Fruit fly (Drosophila melanogaster) whole organism, embryonic: ENCODE data around the gene Nup43.

ENCODE experiments used
- Abd-B ChIP-seq: fragments of 200-800 bp; sonication (Bioruptor generic); optimal IDR thresholded peaks from 2 replicates; lab custom pipeline; 2018; ENCODE audit warnings: missing biosample characterization, mild to moderate bottlenecking, missing genetic modification characterization, moderate library complexity
- Antp ChIP-seq: fragments of 200-800 bp; sonication (Bioruptor generic); optimal IDR thresholded peaks from 3 replicates; lab custom pipeline; 2016; ENCODE audit warnings: missing biosample characterization, missing genetic modification characterization
- Awh ChIP-seq: fragments of 200-800 bp; sonication (Bioruptor generic); IDR thresholded peaks from 2 replicates; pipeline ENCODE4, ENCODE4 v1.3.6; 2022; ENCODE audit warnings: missing biosample characterization, missing genetic modification characterization
- BEAF-32 ChIP-seq: fragments of 200-800 bp; sonication (Bioruptor generic); optimal IDR thresholded peaks from 3 replicates; lab custom pipeline; 2017; ENCODE audit warnings: missing biosample characterization, missing genetic modification characterization, mild to moderate bottlenecking, moderate library complexity, missing genetic modification reagents
- CG11247 ChIP-seq: fragments of 200-800 bp; sonication (Bioruptor generic); IDR thresholded peaks from 2 replicates; pipeline ENCODE4 v1.3.6; 2022; ENCODE audit warnings: missing biosample characterization, missing genetic modification characterization
- CG11696 ChIP-seq: fragments of 200-800 bp; sonication (Bioruptor generic); IDR thresholded peaks from 2 replicates; pipeline ENCODE4 v1.3.6; 2022; ENCODE audit warnings: missing biosample characterization, missing genetic modification characterization
- CG12104 ChIP-seq: fragments of 200-800 bp; sonication (Bioruptor generic); optimal IDR thresholded peaks from 3 replicates; lab custom pipeline; 2016; ENCODE audit warnings: missing biosample characterization, missing genetic modification characterization
- CG12942 ChIP-seq: fragments of 200-800 bp; sonication (Bioruptor generic); optimal IDR thresholded peaks from 3 replicates; lab custom pipeline; 2016; ENCODE audit warnings: missing biosample characterization, missing genetic modification characterization
- CG13296 ChIP-seq: fragments of 200-800 bp; sonication (Bioruptor generic); optimal IDR thresholded peaks from 3 replicates; lab custom pipeline; 2018; ENCODE audit warnings: missing biosample characterization, mild to moderate bottlenecking, missing genetic modification characterization
- CG13424 ChIP-seq: fragments of 200-800 bp; sonication (Bioruptor generic); optimal IDR thresholded peaks from 2 replicates; lab custom pipeline; 2019; ENCODE audit warnings: missing biosample characterization, mild to moderate bottlenecking, missing genetic modification characterization, moderate library complexity
- CG15514 ChIP-seq: fragments of 200-800 bp; sonication (Bioruptor generic); optimal IDR thresholded peaks from 3 replicates; lab custom pipeline; 2017; ENCODE audit warnings: missing biosample characterization, missing genetic modification characterization, mild to moderate bottlenecking, moderate library complexity, missing genetic modification reagents
- CG16779 ChIP-seq: fragments of 200-800 bp; sonication (Bioruptor generic); IDR thresholded peaks from 2 replicates; pipeline ENCODE4 v1.3.6; 2022; ENCODE audit warnings: missing biosample characterization, missing genetic modification characterization
- CG17385 ChIP-seq: fragments of 200-800 bp; sonication (Bioruptor generic); optimal IDR thresholded peaks from 3 replicates; lab custom pipeline; 2018; ENCODE audit warnings: missing biosample characterization, mild to moderate bottlenecking, missing genetic modification characterization
- CG31441 ChIP-seq: fragments of 200-800 bp; sonication (Bioruptor generic); IDR thresholded peaks from 2 replicates; pipeline ENCODE4 v1.3.6; 2022; ENCODE audit warnings: missing biosample characterization, missing genetic modification characterization
- CG6683 ChIP-seq: fragments of 200-800 bp; sonication (Bioruptor generic); optimal IDR thresholded peaks from 2 replicates; lab custom pipeline; 2017; ENCODE audit warnings: missing biosample characterization, mild to moderate bottlenecking, missing genetic modification characterization, missing genetic modification reagents
- CG8281 ChIP-seq: fragments of 200-800 bp; sonication (Bioruptor generic); optimal IDR thresholded peaks from 2 replicates; lab custom pipeline; 2018; ENCODE audit warnings: missing biosample characterization, mild to moderate bottlenecking, missing genetic modification characterization, moderate library complexity
- CG8765 ChIP-seq: fragments of 200-800 bp; sonication (Bioruptor generic); IDR thresholded peaks from 2 replicates; pipeline ENCODE4 v1.3.6; 2022; ENCODE audit warnings: missing biosample characterization, missing genetic modification characterization
- CG9609 ChIP-seq: fragments of 200-800 bp; sonication (Bioruptor generic); optimal IDR thresholded peaks from 3 replicates; lab custom pipeline; 2016; ENCODE audit warnings: missing biosample characterization, missing genetic modification characterization
- CG9797 ChIP-seq: fragments of 200-800 bp; sonication (Bioruptor generic); optimal IDR thresholded peaks from 3 replicates; lab custom pipeline; 2018; ENCODE audit warnings: missing biosample characterization, mild to moderate bottlenecking, missing genetic modification characterization
- Drgx ChIP-seq: fragments of 200-800 bp; sonication (Bioruptor generic); IDR thresholded peaks from 2 replicates; pipeline ENCODE4 v1.3.6; 2022; ENCODE audit warnings: missing biosample characterization, missing genetic modification characterization
- E2f1 ChIP-seq: fragments of 200-800 bp; sonication (Bioruptor generic); IDR thresholded peaks from 2 replicates; pipeline ENCODE4 v1.3.6; 2022; ENCODE audit warnings: missing biosample characterization, missing genetic modification characterization
- Lim3 ChIP-seq: fragments of 200-800 bp; sonication (Bioruptor generic); IDR thresholded peaks from 2 replicates; pipeline ENCODE4 v1.3.6; 2022; ENCODE audit warnings: missing biosample characterization, missing genetic modification characterization
- Pdp1 ChIP-seq, 2 experiments: fragments of 200-800 bp; sonication (Bioruptor generic); optimal IDR thresholded peaks; 3 replicates each; lab custom pipeline; 2016; ENCODE audit warnings: missing biosample characterization in 2 of 2, missing genetic modification characterization in 2 of 2, mild to moderate bottlenecking in 1 of 2, moderate library complexity in 1 of 2
- Ssrp ChIP-seq: fragments of 200-800 bp; sonication (Bioruptor generic); optimal IDR thresholded peaks from 2 replicates; lab custom pipeline; 2018; ENCODE audit warnings: missing biosample characterization, mild to moderate bottlenecking, missing genetic modification characterization, moderate library complexity
- Usf ChIP-seq: fragments of 200-800 bp; sonication (Bioruptor generic); optimal IDR thresholded peaks from 2 replicates; lab custom pipeline; 2017; ENCODE audit warnings: missing genotype, missing biosample characterization, missing genetic modification characterization
- Vsx1 ChIP-seq: fragments of 200-800 bp; sonication (Bioruptor generic); optimal IDR thresholded peaks from 2 replicates; lab custom pipeline; 2017; ENCODE audit warnings: missing biosample characterization, mild to moderate bottlenecking, missing genetic modification characterization, missing genetic modification reagents
- ab ChIP-seq: fragments of 200-800 bp; sonication (Bioruptor generic); optimal IDR thresholded peaks from 2 replicates; lab custom pipeline; 2016; ENCODE audit warnings: missing biosample characterization, missing genetic modification characterization
- bab2 ChIP-seq: fragments of 200-800 bp; sonication (Bioruptor generic); optimal IDR thresholded peaks from 2 replicates; lab custom pipeline; 2016; ENCODE audit warnings: missing biosample characterization, missing genetic modification characterization
- btn ChIP-seq: fragments of 200-800 bp; sonication (Bioruptor generic); optimal IDR thresholded peaks from 2 replicates; lab custom pipeline; 2016; ENCODE audit warnings: missing biosample characterization, missing genetic modification characterization
- cad ChIP-seq: fragments of >200 bp; optimal IDR thresholded peaks from 2 replicates; lab custom pipeline; 2017; ENCODE audit warnings: missing biosample characterization, missing genetic modification characterization
- cas ChIP-seq: fragments of 200-800 bp; sonication (Bioruptor generic); IDR thresholded peaks from 2 replicates; pipeline ENCODE4 v1.3.6; 2022; ENCODE audit warnings: missing biosample characterization, missing genetic modification characterization
- ems ChIP-seq: fragments of 200-800 bp; sonication (Bioruptor generic); optimal IDR thresholded peaks from 3 replicates; lab custom pipeline; 2016; ENCODE audit warnings: missing biosample characterization, missing genetic modification characterization
- fu2 ChIP-seq: fragments of 200-800 bp; sonication (Bioruptor generic); optimal IDR thresholded peaks from 2 replicates; lab custom pipeline; 2016; ENCODE audit warnings: missing biosample characterization, missing genetic modification characterization
- grn ChIP-seq: fragments of 200-800 bp; sonication (Bioruptor generic); optimal IDR thresholded peaks from 3 replicates; lab custom pipeline; 2017; ENCODE audit warnings: missing biosample characterization, missing genetic modification characterization
- gsb ChIP-seq: fragments of 200-800 bp; sonication (Bioruptor generic); IDR thresholded peaks from 2 replicates; pipeline ENCODE4 v1.3.6; 2022; ENCODE audit warnings: missing biosample characterization, missing genetic modification characterization
- ind ChIP-seq: fragments of 200-800 bp; sonication (Bioruptor generic); optimal IDR thresholded peaks from 3 replicates; lab custom pipeline; 2016; ENCODE audit warnings: missing biosample characterization, missing genetic modification characterization
- insv ChIP-seq, 2 experiments: fragments of 200-800 bp; sonication (Bioruptor generic); optimal IDR thresholded peaks; 3 replicates each; lab custom pipeline; 2016 to 2018; ENCODE audit warnings: missing biosample characterization in 2 of 2, missing genetic modification characterization in 2 of 2
- inv ChIP-seq: fragments of 200-800 bp; sonication (Bioruptor generic); IDR thresholded peaks from 2 replicates; pipeline ENCODE4 v1.3.6; 2022; ENCODE audit warnings: missing biosample characterization, missing genetic modification characterization; ENCODE audit not compliant: partially characterized antibody
- jumu ChIP-seq: fragments of 200-800 bp; sonication (Bioruptor generic); optimal IDR thresholded peaks from 3 replicates; lab custom pipeline; 2016; ENCODE audit warnings: missing biosample characterization, missing genetic modification characterization
- klu ChIP-seq: fragments of 200-800 bp; sonication (Bioruptor generic); IDR thresholded peaks from 2 replicates; pipeline ENCODE4 v1.3.6; 2022; ENCODE audit warnings: missing biosample characterization, missing genetic modification characterization
- lab ChIP-seq: fragments of 200-800 bp; sonication (Bioruptor generic); optimal IDR thresholded peaks from 3 replicates; lab custom pipeline; 2017; ENCODE audit warnings: missing biosample characterization, missing genetic modification characterization, mild to moderate bottlenecking, moderate library complexity, missing genetic modification reagents
- prd ChIP-seq, 3 experiments: fragments of >200 bp in 2 of 3; fragments of 200-800 bp in 1 of 3; sonication (Bioruptor generic) in 1 of 3; optimal IDR thresholded peaks in 2 of 3; IDR thresholded peaks in 1 of 3; 2 replicates in 2 of 3; 3 replicates in 1 of 3; pipeline versions ENCODE4 v1.3.6 to Lab custom; 2017 to 2022; ENCODE audit warnings: missing biosample characterization in 1 of 3, missing genetic modification characterization in 1 of 3
- pros ChIP-seq: fragments of 200-800 bp; sonication (Bioruptor generic); optimal IDR thresholded peaks from 3 replicates; lab custom pipeline; 2019; ENCODE audit warnings: missing biosample characterization, mild to moderate bottlenecking, missing genetic modification characterization, moderate library complexity
- ranshi ChIP-seq: fragments of 200-800 bp; sonication (Bioruptor generic); IDR thresholded peaks from 2 replicates; pipeline ENCODE4 v1.3.6; 2022; ENCODE audit warnings: missing biosample characterization, missing genetic modification characterization
- sens ChIP-seq: fragments of 200-800 bp; sonication (Bioruptor generic); peaks from one replicate; lab custom pipeline; 2016; ENCODE audit warnings: missing biosample characterization, missing genetic modification characterization
- sqz ChIP-seq: fragments of 200-800 bp; sonication (Bioruptor generic); optimal IDR thresholded peaks from 3 replicates; lab custom pipeline; 2018; ENCODE audit warnings: missing biosample characterization, mild to moderate bottlenecking, missing genetic modification characterization
- tgo ChIP-seq: fragments of 200-800 bp; sonication (Bioruptor generic); IDR thresholded peaks from 3 replicates; pipeline ENCODE4 v1.3.6; 2022; ENCODE audit warnings: missing biosample characterization, missing genetic modification characterization
- unc-4 ChIP-seq: fragments of 200-800 bp; sonication (Bioruptor generic); IDR thresholded peaks from 2 replicates; pipeline ENCODE4 v1.3.6; 2022; ENCODE audit warnings: missing biosample characterization, missing genetic modification characterization; ENCODE audit not compliant: partially characterized antibody
- zen ChIP-seq: fragments of 200-800 bp; sonication (Bioruptor generic); optimal IDR thresholded peaks from 3 replicates; lab custom pipeline; 2018; ENCODE audit warnings: missing biosample characterization, mild to moderate bottlenecking, missing genetic modification characterization, moderate library complexity

Gene Nup43

dm6 chr3R:18396801-18397604, 30.6 kb downstream of the Nup43 start, which contains the start of gene Vti1b (continued):
- TF ChIP-seq cas (GFP tag; lab: Robert Waterston, UW) (0 out of 2 replicates have a peak, but pooled peaks have one; percentile 37), CG12104 (GFP tag; lab: Kevin White, UChicago) (peak; percentile 88), jumu (peak; percentile 90), Ssrp (peak; percentile 94), CG17385 (GFP tag; lab: Kevin White, UChicago) (peak; percentile 92), ind (GFP tag; lab: Kevin White, UChicago) (peak; percentile 96), CG13424 (tag; lab: Kevin White, UChicago) (peak; percentile 92), sqz (peak; percentile 48), tgo (peak; percentile 94), unc-4 (GFP tag; lab: Robert Waterston, UW) (no peak), prd (optimal IDR thresholded peaks at IDR 0.05; lab: Kevin White, UChicago) (no peak), prd (GFP tag; IDR thresholded peaks at IDR 0.05; lab: Robert Waterston, UW) (peak; percentile 96), ab (GFP tag; lab: Kevin White, UChicago) (peak; percentile 94), BEAF-32 (peak; percentile 26), gsb (peak; percentile 74), zen (tag; lab: Kevin White, UChicago) (peak; percentile 89), Abd-B (GFP tag; lab: Kevin White, UChicago) (peak; percentile 91), pros (peak; percentile 95), Drgx (GFP tag; lab: Robert Waterston, UW) (peak; percentile 96), cad (no peak), fu2 (peak; percentile 84), CG31441 (GFP tag; lab: Robert Waterston, UW) (peak; percentile 86), inv (GFP tag; lab: Robert Waterston, UW) (no peak), CG9609 (GFP tag; lab: Kevin White, UChicago) (peak; percentile 91), ems (peak; percentile 91), CG9797 (GFP tag; lab: Kevin White, UChicago) (peak; percentile 43)

dm6 chr3R:18397834-18398378, 31.5 kb downstream of the Nup43 start:
- TF ChIP-seq Antp (GFP tag; lab: Kevin White, UChicago) (no peak), sens (GFP tag; lab: Kevin White, UChicago) (peak; percentile 2), ranshi (GFP tag; lab: Robert Waterston, UW) (peak; percentile 44; the same call in 1 of the 2 replicates), grn (GFP tag; lab: Kevin White, UChicago) (peak; percentile 63), CG12942 (GFP tag; lab: Kevin White, UChicago) (no peak), CG16779 (GFP tag; lab: Robert Waterston, UW) (no peak), bab2 (GFP tag; lab: Kevin White, UChicago) (no peak), insv (GFP tag; optimal IDR thresholded peaks at IDR 0.05; lab: Kevin White, UChicago) (no peak), Abd-B (GFP tag; lab: Kevin White, UChicago) (no peak), klu (GFP tag; lab: Robert Waterston, UW) (peak; percentile 43; the same call in 1 of the 2 replicates), btn (GFP tag; lab: Kevin White, UChicago) (no peak), Vsx1 (peak; percentile 85), CG11247 (peak; percentile 44), E2f1 (GFP tag; lab: Robert Waterston, UW) (peak; percentile 57; the same call in 1 of the 2 replicates), CG6683 (no peak), Awh (GFP tag; lab: Robert Waterston, UW) (peak; percentile 46; the same call in 1 of the 2 replicates), CG8281 (peak; percentile 3), CG15514 (no peak), Lim3 (no peak), lab (GFP tag; lab: Kevin White, UChicago) (peak; percentile 45), CG13296 (GFP tag; lab: Kevin White, UChicago) (no peak), Pdp1 (GFP tag; optimal IDR thresholded peaks at IDR 0.05; lab: Kevin White, UChicago) (peak in 1 of 2 experiments; percentile 89), CG11696 (GFP tag; lab: Robert Waterston, UW) (peak; percentile 71), CG8765 (GFP tag; lab: Robert Waterston, UW) (peak; percentile 58; the same call in 1 of the 2 replicates), Usf (GFP tag; lab: Kevin White, UChicago) (no peak)
